Worm (Caenorhabditis elegans) whole organism, L3 larva: ENCODE results near the gene F42A9.3.
A peak's percentile ranks its signal among the peaks of the same experiment; 100 is the strongest.

Experiments
- ama-1 ChIP-seq: fragments of 150-350 bp; optimal IDR thresholded peaks from 2 replicates; lab custom pipeline; 2018
- ceh-16 ChIP-seq: sonication (generic microtip); optimal IDR thresholded peaks from 2 replicates; lab custom pipeline; 2017; ENCODE audit warnings: missing biosample characterization, missing genetic modification characterization
- ceh-28 ChIP-seq: fragments of 150-350 bp; optimal IDR thresholded peaks from 2 replicates; lab custom pipeline; 2014; ENCODE audit warnings: missing biosample characterization, missing genetic modification reagents, missing genetic modification characterization
- elt-1 ChIP-seq: fragments of 150-350 bp; optimal IDR thresholded peaks from 2 replicates; lab custom pipeline; 2014; ENCODE audit warnings: missing biosample characterization, missing genetic modification characterization
- elt-2 ChIP-seq: sonication (generic microtip); optimal IDR thresholded peaks from 2 replicates; lab custom pipeline; 2016; ENCODE audit warnings: missing genetic modification reagents, mild to moderate bottlenecking, missing genetic modification characterization, missing compliant biosample characterization
- eor-1 ChIP-seq, 2 experiments: fragments of 150-350 bp; optimal IDR thresholded peaks; 2 replicates each; lab custom pipeline; 2014 to 2018; ENCODE audit warnings: missing biosample characterization in 2 of 2, missing genetic modification characterization in 2 of 2
- fos-1 ChIP-seq: fragments of 150-350 bp; optimal IDR thresholded peaks from 2 replicates; lab custom pipeline; 2014; ENCODE audit warnings: missing biosample characterization, missing genetic modification characterization
- hmg-11 ChIP-seq: sonication (generic microtip); optimal IDR thresholded peaks from 2 replicates; lab custom pipeline; 2016; ENCODE audit warnings: missing genetic modification characterization, missing compliant biosample characterization
- jun-1 ChIP-seq: fragments of 150-350 bp; optimal IDR thresholded peaks from 2 replicates; lab custom pipeline; 2014; ENCODE audit warnings: missing biosample characterization, missing genetic modification reagents, missing genetic modification characterization
- lin-15B ChIP-seq: fragments of 150-350 bp; optimal IDR thresholded peaks from 2 replicates; lab custom pipeline; 2014; ENCODE audit warnings: missing biosample characterization, missing genetic modification characterization
- mdl-1 ChIP-seq: fragments of 150-350 bp; optimal IDR thresholded peaks from 2 replicates; lab custom pipeline; 2014; ENCODE audit warnings: missing biosample characterization, missing genetic modification characterization
- nfya-1 ChIP-seq: sonication (generic microtip); optimal IDR thresholded peaks from 2 replicates; lab custom pipeline; 2017; ENCODE audit warnings: missing genetic modification characterization, mild to moderate bottlenecking, missing compliant biosample characterization, antibody characterized with exemption, moderate library complexity; ENCODE audit not compliant: insufficient read depth
- nhr-11 ChIP-seq: fragments of 150-350 bp; optimal IDR thresholded peaks from 2 replicates; lab custom pipeline; 2014; ENCODE audit warnings: missing biosample characterization, missing genetic modification characterization
- nhr-12 ChIP-seq: fragments of 150-350 bp; optimal IDR thresholded peaks from 2 replicates; lab custom pipeline; 2014; ENCODE audit warnings: missing biosample characterization, missing genetic modification characterization
- nhr-23 ChIP-seq: fragments of 150-350 bp; optimal IDR thresholded peaks from 2 replicates; lab custom pipeline; 2014; ENCODE audit warnings: missing biosample characterization, missing genetic modification reagents, missing genetic modification characterization
- nhr-237 ChIP-seq: fragments of 150-350 bp; optimal IDR thresholded peaks from 2 replicates; lab custom pipeline; 2014; ENCODE audit warnings: missing biosample characterization, missing genetic modification characterization
- nhr-25 ChIP-seq: sonication (generic microtip); optimal IDR thresholded peaks from 2 replicates; lab custom pipeline; 2017; ENCODE audit warnings: missing biosample characterization, missing genetic modification characterization
- nhr-28 ChIP-seq: fragments of 150-350 bp; optimal IDR thresholded peaks from 2 replicates; lab custom pipeline; 2014; ENCODE audit warnings: missing biosample characterization, missing genetic modification characterization
- nhr-43 ChIP-seq: sonication (generic microtip); optimal IDR thresholded peaks from 2 replicates; lab custom pipeline; 2016; ENCODE audit warnings: mild to moderate bottlenecking, missing genetic modification characterization, missing compliant biosample characterization; ENCODE audit not compliant: poor library complexity, severe bottlenecking
- nhr-67 ChIP-seq: fragments of 150-350 bp; optimal IDR thresholded peaks from 2 replicates; lab custom pipeline; 2014; ENCODE audit warnings: missing biosample characterization, missing genetic modification characterization
- nhr-77 ChIP-seq: fragments of 150-350 bp; optimal IDR thresholded peaks from 2 replicates; lab custom pipeline; 2014; ENCODE audit warnings: missing biosample characterization, missing genetic modification characterization
- pha-4 ChIP-seq: fragments of 150-350 bp; optimal IDR thresholded peaks from 2 replicates; lab custom pipeline; 2014; ENCODE audit warnings: missing biosample characterization, missing genetic modification reagents, missing genetic modification characterization
- pqm-1 ChIP-seq: fragments of 150-350 bp; optimal IDR thresholded peaks from 2 replicates; lab custom pipeline; 2017; ENCODE audit warnings: missing biosample characterization, missing genetic modification characterization, inconsistent platforms
- sea-2 ChIP-seq: fragments of 150-350 bp; sonication (generic microtip); optimal IDR thresholded peaks from 4 replicates; lab custom pipeline; 2014; ENCODE audit warnings: missing biosample characterization, missing genetic modification reagents, missing genetic modification characterization
- skn-1 ChIP-seq: fragments of 150-350 bp; optimal IDR thresholded peaks from 2 replicates; lab custom pipeline; 2014; ENCODE audit warnings: missing biosample characterization, missing genetic modification characterization
- tbx-2 ChIP-seq: sonication (generic microtip); optimal IDR thresholded peaks from 2 replicates; lab custom pipeline; 2016; ENCODE audit warnings: mild to moderate bottlenecking, missing genetic modification characterization, missing compliant biosample characterization
- unc-39 ChIP-seq: sonication (generic microtip); optimal IDR thresholded peaks from 4 replicates; lab custom pipeline; 2017; ENCODE audit warnings: missing biosample characterization, missing genetic modification characterization
- unc-62 ChIP-seq: fragments of 150-350 bp; sonication (generic microtip); optimal IDR thresholded peaks from 4 replicates; lab custom pipeline; 2014; ENCODE audit warnings: missing biosample characterization, missing genetic modification reagents, missing genetic modification characterization
- zag-1 ChIP-seq: fragments of 150-350 bp; optimal IDR thresholded peaks from 2 replicates; lab custom pipeline; 2014; ENCODE audit warnings: missing biosample characterization, missing genetic modification characterization
- ztf-11 ChIP-seq: fragments of 150-350 bp; optimal IDR thresholded peaks from 2 replicates; lab custom pipeline; 2014; ENCODE audit warnings: missing biosample characterization, missing genetic modification characterization
- ztf-4 ChIP-seq: fragments of 150-350 bp; optimal IDR thresholded peaks from 2 replicates; lab custom pipeline; 2014; ENCODE audit warnings: missing biosample characterization, missing genetic modification characterization

F42A9.3 gene

DNA sequence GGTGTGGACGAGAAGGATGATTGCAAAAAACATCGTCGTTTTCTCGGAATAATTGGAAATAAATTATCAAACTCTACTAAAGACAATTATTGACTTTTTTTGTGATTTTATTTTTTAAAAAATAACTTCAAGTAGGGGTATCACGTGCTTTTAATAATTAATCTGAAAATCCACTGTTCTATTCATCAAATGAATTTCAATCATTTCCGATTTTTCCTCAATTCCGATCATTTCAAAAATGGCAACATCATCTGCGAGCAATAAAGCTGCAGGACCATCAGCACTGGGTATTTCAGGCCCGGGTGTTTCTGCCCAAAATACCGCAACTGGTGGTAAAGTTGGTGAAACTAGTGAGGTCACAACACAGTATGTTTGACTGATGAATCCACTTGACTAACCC, at the start of gene F42A9.3, which contains the start of gene F42A9.7:
F42A9.3 (plus strand) TSS at position 214 of the 400 bp plus-strand sequence.
F42A9.7 (minus strand) TSS at position 101 of the 400 bp plus-strand sequence.
- no peak for TF ChIP-seq eor-1 (tag; optimal IDR thresholded peaks at IDR 0.05; lab: Kevin White, UChicago)
- no peak for TF ChIP-seq fos-1 (tag; lab: Kevin White, UChicago)
- no peak for TF ChIP-seq tbx-2 (tag; lab: Kevin White, UChicago)
- no peak for TF ChIP-seq zag-1 (tag; lab: Kevin White, UChicago)
- no peak for TF ChIP-seq ztf-11
- no peak for TF ChIP-seq nhr-11 (tag; lab: Kevin White, UChicago)
- TF ChIP-seq, all 47 proteins: peak for 0

DNA sequence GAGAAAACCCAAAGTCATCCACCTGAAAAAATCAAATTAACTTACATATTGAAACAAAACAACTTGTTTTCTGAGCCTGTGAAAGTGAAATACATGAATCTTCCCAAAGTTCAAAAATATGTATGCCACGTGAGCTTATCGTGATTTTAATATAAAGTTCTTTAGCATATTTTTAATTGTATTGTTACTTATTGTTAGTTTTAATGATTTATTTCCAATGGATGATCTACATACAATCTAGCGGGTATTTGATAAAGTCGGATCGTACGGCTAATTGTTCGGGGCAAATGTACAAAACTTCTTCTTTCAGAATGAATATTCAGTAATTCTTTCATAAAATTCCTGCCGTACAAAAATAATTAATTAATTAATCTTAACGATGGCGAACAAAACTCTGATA, 46.8 kb upstream of the F42A9.3 start, which contains the start of gene Y59H11AM.4:
Y59H11AM.4 (minus strand) TSS at position 101 of the 400 bp plus-strand sequence.
- TF ChIP-seq unc-62 (no peak), nhr-77 (tag; lab: Kevin White, UChicago) (no peak), nhr-43 (tag; lab: Kevin White, UChicago) (no peak), hmg-11 (tag; lab: Kevin White, UChicago) (no peak), lin-15B (no peak), jun-1 (no peak), ztf-4 (tag; lab: Kevin White, UChicago) (no peak), nfya-1 (tag; lab: Kevin White, UChicago) (no peak), ama-1 (lab: Kevin White, UChicago) (no peak), nhr-28 (tag; lab: Kevin White, UChicago) (no peak), unc-39 (tag; lab: Kevin White, UChicago) (no peak), ceh-16 (tag; lab: Kevin White, UChicago) (no peak), nhr-23 (tag; lab: Kevin White, UChicago) (no peak), elt-1 (tag; lab: Kevin White, UChicago) (no peak), nhr-25 (tag; lab: Kevin White, UChicago) (no peak), mdl-1 (tag; lab: Kevin White, UChicago) (no peak)

DNA sequence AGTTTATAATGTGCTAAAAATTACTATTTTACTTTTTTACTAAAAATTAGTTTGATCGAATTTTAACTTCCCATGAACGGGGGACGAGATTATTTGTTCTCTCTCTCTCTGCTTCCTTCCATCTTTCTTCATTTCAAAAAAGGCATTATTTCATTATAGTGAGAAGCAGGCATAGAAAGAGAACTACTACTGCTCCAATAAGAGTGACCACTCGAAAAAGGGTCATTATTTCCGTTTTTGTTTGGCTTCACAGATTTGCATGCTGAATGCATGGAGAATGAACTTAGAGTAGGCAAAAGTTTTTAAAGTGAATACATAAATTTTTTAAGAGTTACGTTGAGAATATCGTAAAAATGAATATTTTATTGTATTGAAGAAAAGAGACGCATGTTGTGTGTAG, 46.3 kb upstream of the F42A9.3 start:
- TF ChIP-seq nhr-12 (tag; lab: Kevin White, UChicago) = no peak

DNA sequence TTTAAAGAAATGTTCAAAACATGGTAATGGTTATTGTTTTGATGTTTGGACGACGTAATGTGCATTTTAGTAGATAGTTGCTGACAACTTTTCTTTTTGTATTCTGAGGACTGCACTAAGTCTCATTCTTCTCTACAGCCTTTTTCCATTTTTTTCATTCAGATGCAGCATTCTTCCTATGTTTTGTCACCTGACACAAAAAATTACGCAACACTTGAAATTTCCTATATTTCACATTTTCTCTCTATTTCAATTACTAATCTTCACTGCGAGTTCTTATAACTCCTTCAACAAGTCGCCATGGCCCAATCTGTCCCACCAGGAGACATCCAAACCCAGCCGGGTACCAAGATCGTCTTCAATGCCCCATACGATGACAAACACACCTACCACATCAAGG, 45.9 kb upstream of the F42A9.3 start, which contains the start of gene Y59H11AM.1:
Y59H11AM.1 (plus strand) TSS at position 301 of the 400 bp plus-strand sequence.
- TF ChIP-seq sea-2 (no peak), nhr-43 (tag; lab: Kevin White, UChicago) (no peak), ama-1 (lab: Kevin White, UChicago) (no peak), ceh-28 (tag; lab: Kevin White, UChicago) (no peak), fos-1 (tag; lab: Kevin White, UChicago) (no peak), nhr-67 (no peak), nhr-237 (tag; lab: Kevin White, UChicago) (no peak), pqm-1 (tag; lab: Kevin White, UChicago) (no peak)

DNA sequence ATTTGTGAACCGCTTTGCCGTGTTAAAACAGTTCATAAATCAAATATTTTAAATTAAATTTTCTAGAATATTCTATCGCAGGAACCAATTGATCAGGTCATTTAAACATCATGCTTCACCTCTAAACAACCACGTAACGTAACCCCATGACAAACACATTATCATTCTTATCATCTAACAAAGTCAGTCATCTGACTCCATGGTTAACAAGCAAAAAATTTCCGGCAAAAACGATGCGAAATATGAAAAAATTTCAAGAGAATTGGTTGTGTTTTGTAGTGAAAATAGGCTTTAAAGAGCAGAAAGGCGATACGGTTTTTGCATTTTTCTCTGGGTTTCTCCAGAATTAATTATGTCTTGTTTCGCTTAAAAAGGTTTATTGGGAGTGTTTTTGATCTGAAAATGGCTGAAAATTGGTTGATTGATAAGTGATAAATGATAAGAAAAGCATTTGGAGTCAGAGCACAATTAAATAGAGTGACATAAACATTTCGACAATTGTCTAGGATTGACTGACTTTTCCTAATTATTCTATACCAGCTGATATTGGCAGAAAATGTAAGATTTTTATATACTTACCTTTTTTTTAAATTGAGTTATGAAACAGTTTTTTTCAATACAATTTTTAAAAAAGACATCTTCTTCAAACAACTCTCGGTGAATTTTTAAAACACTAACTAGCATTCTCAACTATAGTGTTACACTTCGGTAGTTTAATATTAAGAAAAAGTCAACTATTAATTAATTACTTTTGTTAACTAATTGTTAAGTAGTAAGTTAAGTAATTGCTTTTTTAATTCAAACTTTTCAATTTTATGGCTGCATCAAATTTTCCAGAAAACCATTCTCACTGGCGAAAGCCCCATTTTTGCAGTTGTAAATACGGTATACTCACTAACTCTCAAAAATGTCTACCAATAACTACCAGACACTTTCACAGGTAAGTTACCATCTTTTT, 31.7 kb upstream of the F42A9.3 start, which contains the start of gene catp-7:
catp-7 (plus strand) TSS at position 908 of the 958 bp plus-strand sequence.
- TF ChIP-seq pqm-1 (tag; lab: Kevin White, UChicago) (peak; percentile 93), nhr-77 (tag; lab: Kevin White, UChicago) (no peak), pha-4 (tag; lab: Kevin White, UChicago) (peak; percentile 51), jun-1 (peak; percentile 49), skn-1 (peak; percentile 67), elt-2 (tag; lab: Kevin White, UChicago) (peak; percentile 97)
